Fruit fly (Drosophila melanogaster): ENCODE measurements around the gene CG14855.

- no peak for TF ChIP-seq CG11617 (GFP tag; optimal IDR thresholded peaks at IDR 0.05)
- TF ChIP-seq cnc (optimal IDR thresholded peaks at IDR 0.05), result peak in 1 of 2 experiments; percentile 51
These were observed 48.7 kb upstream of the CG14855 start for dm6 chr3R:14747259-14747856.
